Worm (Caenorhabditis elegans) whole organism, mixed stage, embryonic: Measurements from ENCODE around the gene T09F3.4.

Source experiments
- bed-3 ChIP-seq: fragments of 200-800 bp; sonication (Bioruptor generic); optimal IDR thresholded peaks from 3 replicates; lab custom pipeline; 2018; ENCODE audit warnings: mild to moderate bottlenecking, missing genetic modification characterization, moderate library complexity, missing compliant biosample characterization
- blmp-1 ChIP-seq: fragments of 150-350 bp; optimal IDR thresholded peaks from 2 replicates; lab custom pipeline; 2014; ENCODE audit warnings: missing biosample characterization, missing genetic modification characterization
- elt-1 ChIP-seq: sonication (generic microtip); optimal IDR thresholded peaks from 2 replicates; lab custom pipeline; 2017; ENCODE audit warnings: missing genetic modification characterization, mild to moderate bottlenecking, missing compliant biosample characterization, antibody characterized with exemption, moderate library complexity, borderline replicate concordance; ENCODE audit not compliant: insufficient read depth
- elt-3 ChIP-seq: fragments of 150-350 bp; optimal IDR thresholded peaks from 2 replicates; lab custom pipeline; 2014; ENCODE audit warnings: missing biosample characterization, missing genetic modification characterization
- mab-5 ChIP-seq: fragments of 150-350 bp; optimal IDR thresholded peaks from 2 replicates; lab custom pipeline; 2014; ENCODE audit warnings: missing biosample characterization, missing genetic modification characterization
- nhr-237 ChIP-seq: fragments of 150-350 bp; optimal IDR thresholded peaks from 2 replicates; lab custom pipeline; 2014; ENCODE audit warnings: missing biosample characterization, missing genetic modification characterization
- nhr-28 ChIP-seq: fragments of 150-350 bp; optimal IDR thresholded peaks from 2 replicates; lab custom pipeline; 2014; ENCODE audit warnings: missing biosample characterization, missing genetic modification characterization
- pha-4 ChIP-seq: fragments of 150-350 bp; optimal IDR thresholded peaks from 2 replicates; lab custom pipeline; 2018; ENCODE audit warnings: missing biosample characterization, missing genetic modification reagents, missing genetic modification characterization
- unc-39 ChIP-seq: fragments of 150-350 bp; optimal IDR thresholded peaks from 2 replicates; lab custom pipeline; 2014; ENCODE audit warnings: missing biosample characterization, missing genetic modification characterization
- unc-62 ChIP-seq: fragments of 150-350 bp; optimal IDR thresholded peaks from 2 replicates; lab custom pipeline; 2014; ENCODE audit warnings: missing biosample characterization, missing genetic modification reagents, missing genetic modification characterization
- ztf-11 ChIP-seq: fragments of 150-350 bp; optimal IDR thresholded peaks from 2 replicates; lab custom pipeline; 2014; ENCODE audit warnings: missing biosample characterization, missing genetic modification characterization

- TF ChIP-seq blmp-1 (no peak), pha-4 (tag; lab: Kevin White, UChicago) (no peak), ztf-11 (tag; lab: Kevin White, UChicago) (no peak), bed-3 (GFP tag; lab: Kevin White, UChicago) (no peak), unc-39 (no peak), elt-3 (no peak), nhr-237 (tag; lab: Kevin White, UChicago) (no peak), unc-62 (GFP tag; lab: Kevin White, UChicago) (no peak), mab-5 (tag; lab: Kevin White, UChicago) (no peak), nhr-28 (tag; lab: Kevin White, UChicago) (no peak), elt-1 (no peak)
Observed at ce11 chrII:10357468-10358007, 38.0 kb upstream of the T09F3.4 start, which contains the start of gene C07E3.3.
